Fruit fly (Drosophila melanogaster) whole organism, adult: ENCODE measurements around the gene CenB1A.

ENCODE experiments used
- CG11617 ChIP-seq: fragments of 200-800 bp; sonication (Bioruptor generic); optimal IDR thresholded peaks from 2 replicates; lab custom pipeline; 2017; ENCODE audit warnings: mild to moderate bottlenecking, missing biosample characterization, missing genetic modification reagents, missing genetic modification characterization
- CG12768 ChIP-seq: fragments of 200-800 bp; sonication (Bioruptor generic); optimal IDR thresholded peaks from 2 replicates; lab custom pipeline; 2017; ENCODE audit warnings: missing biosample characterization, missing genetic modification characterization, mild to moderate bottlenecking, moderate library complexity, missing genetic modification reagents
- CG14711 ChIP-seq: fragments of 200-800 bp; sonication (Bioruptor generic); optimal IDR thresholded peaks from 2 replicates; lab custom pipeline; 2018; ENCODE audit warnings: missing biosample characterization, mild to moderate bottlenecking, missing genetic modification characterization, moderate library complexity
- CG1620 ChIP-seq: fragments of 200-800 bp; sonication (Bioruptor generic); optimal IDR thresholded peaks from 2 replicates; lab custom pipeline; 2016; ENCODE audit warnings: missing biosample characterization, missing genetic modification characterization
- CG33017 ChIP-seq: fragments of 200-800 bp; sonication (Bioruptor generic); optimal IDR thresholded peaks from 2 replicates; lab custom pipeline; 2018; ENCODE audit warnings: missing biosample characterization, mild to moderate bottlenecking, missing genetic modification characterization, moderate library complexity
- CG5204 ChIP-seq: fragments of 200-800 bp; sonication (Bioruptor generic); optimal IDR thresholded peaks from 2 replicates; lab custom pipeline; 2016; ENCODE audit warnings: missing biosample characterization, missing genetic modification characterization
- CG7045 ChIP-seq: fragments of 200-800 bp; sonication (Bioruptor generic); optimal IDR thresholded peaks from 2 replicates; lab custom pipeline; 2017; ENCODE audit warnings: missing biosample characterization, mild to moderate bottlenecking, missing genetic modification characterization
- CG7101 ChIP-seq: fragments of 200-800 bp; sonication (Bioruptor generic); optimal IDR thresholded peaks from 2 replicates; lab custom pipeline; 2018; ENCODE audit warnings: missing biosample characterization, mild to moderate bottlenecking, missing genetic modification characterization, moderate library complexity
- Clk ChIP-seq: fragments of 200-800 bp; sonication (Bioruptor generic); optimal IDR thresholded peaks from 2 replicates; lab custom pipeline; 2017; ENCODE audit warnings: missing biosample characterization, missing genetic modification characterization
- Crg-1 ChIP-seq: fragments of 200-800 bp; sonication (Bioruptor generic); optimal IDR thresholded peaks from 2 replicates; lab custom pipeline; 2016; ENCODE audit warnings: missing biosample characterization, missing genetic modification characterization
- Hr96 ChIP-seq: fragments of 200-800 bp; sonication (Bioruptor generic); optimal IDR thresholded peaks from 2 replicates; lab custom pipeline; 2016; ENCODE audit warnings: missing biosample characterization, missing genetic modification characterization
- Mnt ChIP-seq: fragments of 200-800 bp; sonication (Bioruptor generic); optimal IDR thresholded peaks from 2 replicates; lab custom pipeline; 2016; ENCODE audit warnings: missing biosample characterization, mild to moderate bottlenecking, missing genetic modification characterization
- bab1 ChIP-seq: fragments of 200-800 bp; sonication (Bioruptor generic); optimal IDR thresholded peaks from 3 replicates; lab custom pipeline; 2019; ENCODE audit warnings: missing biosample characterization, mild to moderate bottlenecking, missing genetic modification characterization, moderate library complexity
- cic ChIP-seq: fragments of 200-800 bp; sonication (Bioruptor generic); optimal IDR thresholded peaks from 2 replicates; lab custom pipeline; 2017; ENCODE audit warnings: missing biosample characterization, mild to moderate bottlenecking, missing genetic modification characterization, moderate library complexity
- cnc ChIP-seq, 2 experiments: fragments of >200 bp; optimal IDR thresholded peaks; 2 replicates each; lab custom pipeline; 2017
- kay ChIP-seq: fragments of 200-800 bp; sonication (Bioruptor generic); peaks from one replicate; lab custom pipeline; 2016; ENCODE audit warnings: missing biosample characterization, missing genetic modification characterization, borderline replicate concordance
- ovo ChIP-seq: fragments of 200-800 bp; sonication (Bioruptor generic); optimal IDR thresholded peaks from 2 replicates; lab custom pipeline; 2016; ENCODE audit warnings: missing biosample characterization, missing genetic modification characterization
- pad ChIP-seq: fragments of 200-800 bp; sonication (Bioruptor generic); optimal IDR thresholded peaks from 3 replicates; lab custom pipeline; 2017; ENCODE audit warnings: missing biosample characterization, missing genetic modification characterization, mild to moderate bottlenecking, moderate library complexity, missing genetic modification reagents
- tj ChIP-seq: fragments of 200-800 bp; sonication (Bioruptor generic); optimal IDR thresholded peaks from 3 replicates; lab custom pipeline; 2017; ENCODE audit warnings: missing biosample characterization, mild to moderate bottlenecking, missing genetic modification characterization, moderate library complexity
- toe ChIP-seq: fragments of 200-800 bp; sonication (Bioruptor generic); optimal IDR thresholded peaks from 2 replicates; lab custom pipeline; 2016; ENCODE audit warnings: missing biosample characterization, missing genetic modification characterization

CenB1A gene

DNA sequence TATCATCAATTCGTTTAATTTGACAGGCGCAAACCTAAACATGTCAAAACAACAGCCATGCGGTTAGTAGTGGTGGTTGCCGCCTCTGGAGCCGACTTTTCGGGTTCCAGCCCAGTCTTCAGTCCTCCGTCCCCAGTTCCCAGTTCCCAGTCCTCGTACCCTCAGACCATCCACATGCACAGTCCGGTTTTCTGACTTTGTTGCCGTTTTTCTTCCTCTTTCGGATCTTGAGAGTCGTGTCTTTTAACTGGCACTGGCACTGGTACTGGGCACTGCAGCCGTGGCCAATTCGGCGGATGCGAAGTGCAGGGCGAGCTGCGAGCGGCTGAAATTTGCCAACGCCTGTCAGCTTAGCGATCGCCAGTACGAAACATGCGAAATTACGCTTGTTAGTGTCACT lies 14.1 kb downstream of the CenB1A start:
- no peak for TF ChIP-seq kay (GFP tag; lab: Kevin White, UChicago)
- TF ChIP-seq CG12768 (GFP tag; lab: Kevin White, UChicago) = no peak
- no peak for TF ChIP-seq Hr96 (GFP tag; lab: Kevin White, UChicago)
- no peak for TF ChIP-seq Mnt (GFP tag; lab: Kevin White, UChicago)
- no peak for TF ChIP-seq toe (GFP tag; lab: Kevin White, UChicago)
- TF ChIP-seq bab1 = no peak
- TF ChIP-seq pad (GFP tag; lab: Kevin White, UChicago) = no peak
- TF ChIP-seq CG1620 (GFP tag; lab: Kevin White, UChicago) = no peak
- no peak for TF ChIP-seq CG7101 (tag; lab: Kevin White, UChicago)
- no peak for TF ChIP-seq CG11617 (GFP tag; lab: Kevin White, UChicago)
- TF ChIP-seq CG14711 = no peak
- no peak for TF ChIP-seq CG33017 (tag; lab: Kevin White, UChicago)
- no peak for TF ChIP-seq Clk (GFP tag; lab: Kevin White, UChicago)

DNA sequence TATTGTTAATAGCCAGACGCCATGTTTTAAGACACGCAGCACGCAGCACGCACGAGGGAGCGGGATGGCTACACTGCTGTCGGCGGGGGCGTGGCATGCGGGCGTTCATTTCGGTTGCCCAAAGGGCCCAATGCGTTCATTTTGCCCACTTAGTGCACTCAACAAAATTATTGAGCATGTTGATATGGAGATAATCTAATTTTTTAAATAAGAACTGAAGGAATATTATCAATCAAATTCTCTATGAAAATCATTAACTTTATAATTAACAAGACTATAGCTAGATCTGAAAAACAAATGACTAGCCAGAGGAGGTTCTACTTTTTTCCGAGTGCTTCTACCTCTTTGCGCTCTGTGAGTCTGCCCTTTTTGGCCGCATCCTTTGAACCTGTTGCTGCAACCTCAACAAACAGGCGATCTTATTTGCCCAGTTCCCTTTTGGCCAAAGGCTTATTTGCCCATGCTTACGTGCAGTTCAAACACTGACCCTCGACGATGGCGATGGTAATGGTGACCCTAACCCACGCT lies 15.2 kb downstream of the CenB1A start:
- TF ChIP-seq CG14711 (no peak), cic (GFP tag; lab: Kevin White, UChicago) (no peak), ovo (no peak), cnc (optimal IDR thresholded peaks at IDR 0.05; lab: Kevin White, UChicago) (no peak), pad (GFP tag; lab: Kevin White, UChicago) (no peak), CG12768 (GFP tag; lab: Kevin White, UChicago) (no peak), Clk (GFP tag; lab: Kevin White, UChicago) (no peak), CG1620 (GFP tag; lab: Kevin White, UChicago) (no peak), Hr96 (GFP tag; lab: Kevin White, UChicago) (no peak), Crg-1 (GFP tag; lab: Kevin White, UChicago) (no peak), Mnt (GFP tag; lab: Kevin White, UChicago) (no peak), tj (no peak), kay (GFP tag; lab: Kevin White, UChicago) (no peak), toe (GFP tag; lab: Kevin White, UChicago) (no peak), CG7101 (tag; lab: Kevin White, UChicago) (no peak), CG7045 (GFP tag; lab: Kevin White, UChicago) (no peak)

DNA sequence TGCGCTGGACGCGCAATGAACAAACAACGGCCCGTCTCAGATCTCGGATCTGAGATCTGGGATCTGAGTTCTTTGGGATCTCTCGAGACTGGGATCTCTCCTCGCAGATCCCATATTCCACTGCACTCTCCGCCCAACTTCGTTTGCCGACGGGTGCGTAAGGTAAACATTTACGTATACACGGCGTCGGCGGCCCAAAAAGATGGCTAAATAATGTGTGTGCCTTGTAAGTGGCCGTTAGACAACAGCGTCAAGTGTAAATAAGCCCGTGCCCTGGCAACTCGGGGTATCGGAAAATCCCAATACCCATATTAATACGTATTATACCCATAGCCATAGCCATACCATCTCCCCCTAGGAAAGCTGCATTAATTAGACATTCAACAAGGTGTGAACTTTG lies 16.5 kb downstream of the CenB1A start:
- TF ChIP-seq CG7101 (tag; lab: Kevin White, UChicago) = no peak

DNA sequence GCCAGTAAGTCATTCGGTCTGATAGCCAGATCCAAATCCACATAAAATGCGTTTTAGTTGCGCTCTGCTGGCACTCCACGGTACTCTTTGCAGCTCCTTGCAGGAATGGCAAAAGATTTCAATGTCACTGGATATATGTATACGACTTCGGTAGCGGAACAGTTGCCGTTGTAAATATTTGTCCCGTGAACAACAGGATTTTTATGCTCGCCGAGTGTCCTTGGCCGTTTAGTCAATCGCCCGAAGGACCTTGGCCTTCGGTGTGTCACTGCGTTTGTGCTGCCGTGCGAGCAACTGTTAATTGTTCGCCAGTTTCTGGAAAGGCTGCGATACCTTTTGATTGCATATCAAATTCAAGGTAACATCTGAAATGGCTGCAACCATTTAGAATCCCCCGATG lies 20.2 kb downstream of the CenB1A start:
- TF ChIP-seq Clk (GFP tag; lab: Kevin White, UChicago) (no peak), cnc (optimal IDR thresholded peaks at IDR 0.05; lab: Kevin White, UChicago) (no peak), CG11617 (GFP tag; lab: Kevin White, UChicago) (no peak), CG7045 (GFP tag; lab: Kevin White, UChicago) (no peak), cic (GFP tag; lab: Kevin White, UChicago) (no peak), bab1 (no peak), toe (GFP tag; lab: Kevin White, UChicago) (no peak), CG33017 (tag; lab: Kevin White, UChicago) (no peak), Crg-1 (GFP tag; lab: Kevin White, UChicago) (no peak), tj (no peak), CG14711 (no peak), Hr96 (GFP tag; lab: Kevin White, UChicago) (no peak), ovo (no peak), CG12768 (GFP tag; lab: Kevin White, UChicago) (no peak)

DNA sequence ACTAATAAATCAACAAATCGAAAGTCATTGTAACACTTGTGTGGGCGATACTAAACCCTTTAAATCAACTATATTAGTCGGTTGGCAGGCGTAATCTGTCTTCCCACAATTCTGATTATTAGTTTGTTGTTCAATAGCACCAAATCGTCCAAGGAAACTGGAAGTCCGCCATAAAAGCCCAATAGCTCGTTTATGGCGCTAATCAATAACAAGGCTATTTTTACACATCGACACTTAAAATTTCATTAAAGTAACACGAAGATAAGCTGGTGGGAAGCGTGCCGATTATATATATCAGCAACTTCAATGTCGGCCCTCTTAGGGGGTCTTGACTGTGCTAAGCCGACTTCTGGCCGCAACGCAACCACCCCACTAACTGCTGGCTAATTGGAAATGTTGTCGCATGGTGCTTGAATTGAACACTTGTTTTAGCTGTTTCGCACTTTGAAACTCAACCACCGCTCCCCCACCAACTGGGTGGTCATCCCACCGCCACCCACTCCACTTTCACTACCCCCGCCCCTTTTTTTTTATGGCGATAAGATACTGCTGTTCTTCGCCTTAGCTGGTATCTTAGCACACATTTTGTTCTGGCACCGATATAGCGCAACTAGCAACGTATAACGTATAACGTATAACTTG lies 20.9 kb downstream of the CenB1A start:
- TF ChIP-seq tj (no peak), CG7045 (GFP tag; lab: Kevin White, UChicago) (no peak), kay (GFP tag; lab: Kevin White, UChicago) (no peak), Clk (GFP tag; lab: Kevin White, UChicago) (no peak), Hr96 (GFP tag; lab: Kevin White, UChicago) (no peak), ovo (no peak), CG11617 (GFP tag; lab: Kevin White, UChicago) (no peak), CG7101 (tag; lab: Kevin White, UChicago) (no peak), Mnt (GFP tag; lab: Kevin White, UChicago) (no peak), bab1 (no peak), pad (GFP tag; lab: Kevin White, UChicago) (no peak), toe (GFP tag; lab: Kevin White, UChicago) (no peak), cic (GFP tag; lab: Kevin White, UChicago) (peak; percentile 71), CG5204 (GFP tag; lab: Kevin White, UChicago) (no peak), CG12768 (GFP tag; lab: Kevin White, UChicago) (peak; percentile 69), cnc (optimal IDR thresholded peaks at IDR 0.05; lab: Kevin White, UChicago) (no peak)

DNA sequence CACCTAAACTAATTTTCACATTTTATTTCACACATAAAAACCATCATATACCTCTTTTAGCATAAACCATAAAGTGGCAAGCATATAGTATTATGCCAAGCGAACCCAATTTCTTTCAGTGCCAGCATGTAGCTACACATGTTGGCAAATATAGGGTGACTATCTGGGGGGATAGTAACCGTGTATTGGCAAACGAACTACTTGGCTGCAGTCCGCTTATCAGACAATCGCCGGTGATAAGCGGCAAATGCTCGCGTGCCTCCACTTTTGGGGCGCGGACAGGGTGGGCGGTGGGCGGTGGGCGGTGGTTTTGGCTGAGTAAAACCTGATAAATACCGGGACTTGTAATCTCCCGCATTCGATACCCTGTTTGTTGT lies 21.4 kb downstream of the CenB1A start:
- TF ChIP-seq CG7101 (tag; lab: Kevin White, UChicago) (peak; percentile 11), CG1620 (GFP tag; lab: Kevin White, UChicago) (no peak), bab1 (no peak), cnc (optimal IDR thresholded peaks at IDR 0.05; lab: Kevin White, UChicago) (no peak), cic (GFP tag; lab: Kevin White, UChicago) (no peak), Hr96 (GFP tag; lab: Kevin White, UChicago) (peak; percentile 1), CG33017 (tag; lab: Kevin White, UChicago) (no peak), CG7045 (GFP tag; lab: Kevin White, UChicago) (peak; percentile 37), ovo (no peak), CG12768 (GFP tag; lab: Kevin White, UChicago) (peak; percentile 41), tj (no peak), CG11617 (GFP tag; lab: Kevin White, UChicago) (peak; percentile 53), kay (GFP tag; lab: Kevin White, UChicago) (no peak), Mnt (GFP tag; lab: Kevin White, UChicago) (peak; percentile 28), Clk (GFP tag; lab: Kevin White, UChicago) (peak; percentile 15), Crg-1 (GFP tag; lab: Kevin White, UChicago) (no peak), CG14711 (no peak), CG5204 (GFP tag; lab: Kevin White, UChicago) (no peak), pad (GFP tag; lab: Kevin White, UChicago) (peak; percentile 5), toe (GFP tag; lab: Kevin White, UChicago) (peak; percentile 14)
